Worm (Caenorhabditis elegans) whole organism, L4 larva: Measurements from ENCODE around the gene F36D4.6.
"Not testable (repeated sequence)": the region's sequence is repeated elsewhere in the genome, so short reads cannot be mapped to it uniquely, and the experiment has no call there.

Source experiments
- D1046.2 ChIP-seq: fragments of 200-800 bp; sonication (Bioruptor generic); IDR thresholded peaks from 2 replicates; pipeline ENCODE4 v1.3.6; 2022; ENCODE audit warnings: missing genetic modification characterization, missing compliant biosample characterization
- F49E8.2 ChIP-seq: sonication (generic microtip); optimal IDR thresholded peaks from 2 replicates; lab custom pipeline; 2016; ENCODE audit warnings: missing compliant biosample characterization, mild to moderate bottlenecking, missing genetic modification characterization, borderline replicate concordance
- R02D3.7 ChIP-seq: fragments of 150-350 bp; sonication (generic microtip); optimal IDR thresholded peaks from 3 replicates; lab custom pipeline; 2014; ENCODE audit warnings: missing biosample characterization, missing genetic modification characterization
- T20F7.1 ChIP-seq: fragments of 200-800 bp; sonication (Bioruptor generic); optimal IDR thresholded peaks from 2 replicates; lab custom pipeline; 2018; ENCODE audit warnings: mild to moderate bottlenecking, missing genetic modification characterization, missing compliant biosample characterization
- Y48G9A.11 ChIP-seq: fragments of 200-800 bp; sonication (Bioruptor generic); IDR thresholded peaks from 2 replicates; pipeline ENCODE4 v1.3.6; 2022; ENCODE audit warnings: missing genetic modification reagents, missing genetic modification characterization, missing compliant biosample characterization
- Y5F2A.4 ChIP-seq: fragments of 200-800 bp; sonication (Bioruptor generic); optimal IDR thresholded peaks from 2 replicates; lab custom pipeline; 2018; ENCODE audit warnings: mild to moderate bottlenecking, missing genetic modification characterization, missing compliant biosample characterization
- ceh-20 ChIP-seq: fragments of 200-800 bp; sonication (Bioruptor generic); IDR thresholded peaks from 2 replicates; pipeline ENCODE4 v1.3.6; 2022; ENCODE audit warnings: missing genetic modification reagents, missing genetic modification characterization, missing compliant biosample characterization
- ceh-44 ChIP-seq: fragments of 200-800 bp; sonication (Bioruptor generic); IDR thresholded peaks from 2 replicates; pipeline ENCODE4 v1.3.6; 2022; ENCODE audit warnings: missing genetic modification reagents, missing genetic modification characterization, missing compliant biosample characterization
- ceh-62 ChIP-seq: sonication (generic microtip); optimal IDR thresholded peaks from 2 replicates; lab custom pipeline; 2017; ENCODE audit warnings: missing biosample characterization, missing genetic modification characterization
- daf-12 ChIP-seq: fragments of 150-350 bp; optimal IDR thresholded peaks from 2 replicates; lab custom pipeline; 2014; ENCODE audit warnings: missing biosample characterization, missing genetic modification reagents, missing genetic modification characterization
- daf-16 ChIP-seq, 3 experiments: sonication (generic microtip); optimal IDR thresholded peaks; 2 replicates each; lab custom pipeline; 2016 to 2017; ENCODE audit warnings: missing genetic modification characterization in 3 of 3, missing genetic modification reagents in 3 of 3, mild to moderate bottlenecking in 2 of 3, missing compliant biosample characterization in 2 of 3, missing biosample characterization in 1 of 3, moderate library complexity in 1 of 3
- dmd-9 ChIP-seq: fragments of 200-800 bp; sonication (Bioruptor generic); IDR thresholded peaks from 2 replicates; pipeline ENCODE4 v1.3.6; 2022; ENCODE audit warnings: missing genetic modification reagents, missing genetic modification characterization, missing compliant biosample characterization
- dpl-1 ChIP-seq: fragments of 150-350 bp; optimal IDR thresholded peaks from 2 replicates; lab custom pipeline; 2014; ENCODE audit warnings: missing biosample characterization, missing genetic modification reagents, missing genetic modification characterization
- dve-1 ChIP-seq: sonication (generic microtip); optimal IDR thresholded peaks from 2 replicates; lab custom pipeline; 2017; ENCODE audit warnings: antibody characterized with exemption, mild to moderate bottlenecking, missing genetic modification characterization, missing compliant biosample characterization; ENCODE audit not compliant: insufficient read depth
- fos-1 ChIP-seq: fragments of 150-350 bp; optimal IDR thresholded peaks from 2 replicates; lab custom pipeline; 2014; ENCODE audit warnings: missing biosample characterization, missing genetic modification characterization
- hlh-30 ChIP-seq: sonication (generic microtip); optimal IDR thresholded peaks from 2 replicates; lab custom pipeline; 2017; ENCODE audit warnings: antibody characterized with exemption, mild to moderate bottlenecking, missing genetic modification characterization, missing compliant biosample characterization; ENCODE audit not compliant: insufficient read depth
- hmg-1.1 ChIP-seq: fragments of 200-800 bp; sonication (Bioruptor generic); IDR thresholded peaks from 2 replicates; pipeline ENCODE4 v1.3.6; 2022; ENCODE audit warnings: missing genetic modification reagents, missing genetic modification characterization, missing compliant biosample characterization
- lir-3 ChIP-seq: sonication (generic microtip); optimal IDR thresholded peaks from 2 replicates; lab custom pipeline; 2016; ENCODE audit warnings: mild to moderate bottlenecking, missing genetic modification characterization, missing compliant biosample characterization
- lsy-2 ChIP-seq, 2 experiments: fragments of 150-350 bp in 1 of 2; sonication (generic microtip) in 1 of 2; optimal IDR thresholded peaks; 2 replicates each; lab custom pipeline; 2014 to 2017; ENCODE audit warnings: missing biosample characterization in 2 of 2, missing genetic modification characterization in 2 of 2
- madf-9 ChIP-seq: fragments of 200-800 bp; sonication (Bioruptor generic); conservative IDR thresholded peaks from 2 replicates; pipeline ENCODE4 v1.3.6; 2022; ENCODE audit warnings: missing genetic modification reagents, missing genetic modification characterization, missing compliant biosample characterization
- mes-2 ChIP-seq: sonication (generic microtip); optimal IDR thresholded peaks from 2 replicates; lab custom pipeline; 2016; ENCODE audit warnings: missing genotype, mild to moderate bottlenecking, missing genetic modification characterization, missing compliant biosample characterization; ENCODE audit not compliant: poor library complexity, severe bottlenecking
- nhr-28 ChIP-seq: fragments of 150-350 bp; optimal IDR thresholded peaks from 2 replicates; lab custom pipeline; 2014; ENCODE audit warnings: missing biosample characterization, missing genetic modification characterization
- nhr-77 ChIP-seq: fragments of 150-350 bp; optimal IDR thresholded peaks from 2 replicates; lab custom pipeline; 2014; ENCODE audit warnings: missing biosample characterization, missing genetic modification characterization
- pha-4 ChIP-seq, 2 experiments: fragments of 150-350 bp in 1 of 2; fragments of 200-800 bp in 1 of 2; sonication (Bioruptor generic) in 1 of 2; IDR thresholded peaks in 1 of 2; optimal IDR thresholded peaks in 1 of 2; 2 replicates each; pipeline versions ENCODE4 v1.3.6 to Lab custom; 2014 to 2022; ENCODE audit warnings: missing genetic modification characterization in 2 of 2, missing genetic modification reagents in 2 of 2, missing biosample characterization in 1 of 2, missing compliant biosample characterization in 1 of 2
- pqm-1 ChIP-seq: sonication (generic microtip); optimal IDR thresholded peaks from 2 replicates; lab custom pipeline; 2017; ENCODE audit warnings: missing biosample characterization, missing genetic modification characterization
- skn-1 ChIP-seq: fragments of 150-350 bp; optimal IDR thresholded peaks from 2 replicates; lab custom pipeline; 2014; ENCODE audit warnings: missing biosample characterization, missing genetic modification characterization
- spr-1 ChIP-seq: sonication (generic microtip); optimal IDR thresholded peaks from 2 replicates; lab custom pipeline; 2016; ENCODE audit warnings: mild to moderate bottlenecking, missing genetic modification characterization, missing compliant biosample characterization
- tag-97 ChIP-seq: fragments of 200-800 bp; sonication (Bioruptor generic); IDR thresholded peaks from 2 replicates; pipeline ENCODE4 v1.3.6; 2022; ENCODE audit warnings: missing genetic modification characterization, missing compliant biosample characterization
- unc-130 ChIP-seq: sonication (generic microtip); optimal IDR thresholded peaks from 2 replicates; lab custom pipeline; 2016; ENCODE audit warnings: missing genetic modification reagents, missing genetic modification characterization, missing compliant biosample characterization
- unc-62 ChIP-seq, 3 experiments: fragments of 150-350 bp in 1 of 3; sonication (generic microtip); optimal IDR thresholded peaks in 2 of 3; peaks in 1 of 3; 1 replicate in 1 of 3; 2 replicates in 2 of 3; lab custom pipeline; 2014 to 2017; ENCODE audit warnings: missing biosample characterization in 3 of 3, missing genetic modification characterization in 3 of 3, missing genetic modification reagents in 3 of 3, missing genotype in 1 of 3
- zip-2 ChIP-seq: fragments of 150-350 bp; optimal IDR thresholded peaks from 2 replicates; lab custom pipeline; 2014; ENCODE audit warnings: missing biosample characterization, missing genetic modification characterization

The F36D4.6 gene

ce11 chrV:9382538-9383328 is 44.2 kb downstream of the F36D4.6 start (continued):
- TF ChIP-seq ceh-20 (GFP tag; lab: Robert Waterston, UW) = no peak
- no peak for TF ChIP-seq zip-2 (tag; lab: Kevin White, UChicago)
- no peak for TF ChIP-seq unc-62 (GFP tag; optimal IDR thresholded peaks at IDR 0.05 in 1 of 2; lab: Kevin White, UChicago)
- no peak for TF ChIP-seq unc-62 (tag; optimal IDR thresholded peaks at IDR 0.05; lab: Kevin White, UChicago)
- TF ChIP-seq lsy-2 (tag; optimal IDR thresholded peaks at IDR 0.05; lab: Kevin White, UChicago) = no peak
- no peak for TF ChIP-seq skn-1
- no peak for TF ChIP-seq D1046.2 (GFP tag; lab: Robert Waterston, UW)
- no peak for TF ChIP-seq ceh-62 (tag; lab: Kevin White, UChicago)
- peak; percentile 13 for TF ChIP-seq pqm-1 (tag; lab: Kevin White, UChicago)
- peak; percentile 4 for TF ChIP-seq dpl-1 (GFP tag; lab: Kevin White, UChicago)
- TF ChIP-seq spr-1 (tag; lab: Kevin White, UChicago) = no peak
- no peak for TF ChIP-seq tag-97 (GFP tag; lab: Robert Waterston, UW)
- no peak for TF ChIP-seq nhr-77 (tag; lab: Kevin White, UChicago)
- no peak for TF ChIP-seq Y5F2A.4 (GFP tag; lab: Kevin White, UChicago)
- TF ChIP-seq F49E8.2 (tag; lab: Kevin White, UChicago) = peak; percentile 87
- TF ChIP-seq daf-16 (GFP tag; optimal IDR thresholded peaks at IDR 0.05; lab: Kevin White, UChicago) = no peak
- peak; percentile 60 for TF ChIP-seq daf-16 (tag; optimal IDR thresholded peaks at IDR 0.05; lab: Kevin White, UChicago)
- TF ChIP-seq nhr-28 (tag; lab: Kevin White, UChicago) = peak; percentile 8
- no peak for TF ChIP-seq pha-4 (GFP tag; IDR thresholded peaks at IDR 0.05; lab: Robert Waterston, UW)
- TF ChIP-seq pha-4 (tag; optimal IDR thresholded peaks at IDR 0.05; lab: Kevin White, UChicago) = no peak
- TF ChIP-seq madf-9 (GFP tag; lab: Robert Waterston, UW) = no peak
- TF ChIP-seq dve-1 (tag; lab: Kevin White, UChicago) = peak; percentile 8
- no peak for TF ChIP-seq R02D3.7
- no peak for TF ChIP-seq T20F7.1 (GFP tag; lab: Kevin White, UChicago)
- no peak for TF ChIP-seq lir-3 (tag; lab: Kevin White, UChicago)
- no peak for TF ChIP-seq hmg-1.1 (GFP tag; lab: Robert Waterston, UW)
- TF ChIP-seq hlh-30 (tag; lab: Kevin White, UChicago) = peak; percentile 28
- TF ChIP-seq Y48G9A.11 (GFP tag; lab: Robert Waterston, UW) = peak; percentile 86
- peak; percentile 68 for TF ChIP-seq unc-130 (GFP tag; lab: Kevin White, UChicago)
- TF ChIP-seq fos-1 (tag; lab: Kevin White, UChicago) = no peak

- no peak for TF ChIP-seq ceh-44 (GFP tag; lab: Robert Waterston, UW)
- peak in 1 of 2 experiments; percentile 55 for TF ChIP-seq unc-62 (GFP tag; optimal IDR thresholded peaks at IDR 0.05 in 1 of 2; lab: Kevin White, UChicago)
- TF ChIP-seq unc-62 (tag; optimal IDR thresholded peaks at IDR 0.05; lab: Kevin White, UChicago) = no peak
These were observed 45.1 kb downstream of the F36D4.6 start, which contains the start of gene E02C12.12 for ce11 chrV:9381846-9382363. Gene E02C12.12 (minus strand): TSS chrV:9382313.

ce11 chrV:9379808-9380207 is 47.2 kb downstream of the F36D4.6 start, which contains the start of gene E02C12.11:
Gene E02C12.11 (minus strand): TSS chrV:9379908.
- TF ChIP-seq daf-12 (tag; lab: Kevin White, UChicago); mes-2 (tag; lab: Kevin White, UChicago); dmd-9: not testable (repeated sequence)
